Fruit fly (Drosophila melanogaster): ENCODE measurements around the gene Sf3a1.

Gene Sf3a1

DNA sequence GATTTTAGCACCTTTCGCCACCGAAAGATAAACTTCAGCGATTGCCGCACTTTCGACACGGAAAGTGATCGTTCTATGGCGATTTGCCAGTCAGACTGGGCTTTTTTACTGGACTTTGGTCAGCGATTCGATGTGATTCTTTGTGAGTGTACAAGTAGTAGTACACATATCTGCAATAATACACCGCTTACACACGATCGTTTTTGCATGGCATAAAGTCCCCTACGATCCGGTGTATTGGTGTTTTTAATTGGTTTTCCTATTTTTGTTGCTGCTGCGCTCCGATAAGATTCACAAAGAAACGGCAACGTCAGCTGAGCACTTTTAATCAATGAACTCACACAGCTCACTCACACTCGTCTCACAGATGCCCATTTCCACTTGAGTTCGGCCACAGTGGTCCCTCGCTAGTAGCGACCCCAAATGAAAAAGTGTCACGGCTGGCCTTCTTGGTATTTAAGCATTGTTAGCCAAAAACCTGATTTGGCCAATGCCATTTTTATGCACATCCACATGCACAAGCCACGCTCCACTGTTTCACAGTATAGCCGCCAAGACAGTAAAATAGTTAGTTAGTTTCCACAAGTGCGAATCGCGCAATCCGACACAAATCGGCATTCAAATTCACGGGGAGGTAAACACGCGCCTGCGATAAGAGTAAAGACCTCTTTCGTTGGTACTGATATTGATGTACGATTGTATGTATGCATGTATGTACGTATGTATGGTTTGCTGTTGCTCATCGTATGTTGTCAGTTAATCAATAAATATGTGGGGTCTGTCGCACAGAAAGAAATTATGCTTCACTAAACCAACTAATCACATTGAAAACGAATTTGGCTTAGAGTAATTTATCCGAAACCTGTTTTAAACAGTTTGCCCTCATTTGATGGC lies 15.7 kb downstream of the Sf3a1 start (continued):
- TF ChIP-seq CG2129 (GFP tag; IDR thresholded peaks at IDR 0.05; ENCODE audit: partially characterized antibody) (no peak), CG8944 (GFP tag; optimal IDR thresholded peaks at IDR 0.05) (peak; percentile 81), pb (GFP tag; optimal IDR thresholded peaks at IDR 0.05) (peak; percentile 90), CHES-1-like (GFP tag; optimal IDR thresholded peaks at IDR 0.05) (peak; percentile 97), Opbp (GFP tag; IDR thresholded peaks at IDR 0.05; ENCODE audit: partially characterized antibody) (no peak), Pdp1 (GFP tag; optimal IDR thresholded peaks at IDR 0.05) (peak; percentile 94 to 96), CG30431 (GFP tag; optimal IDR thresholded peaks at IDR 0.05) (peak; percentile 86), Nf-YC (tag; optimal IDR thresholded peaks at IDR 0.05) (peak; percentile 70), Drgx (GFP tag; IDR thresholded peaks at IDR 0.05) (peak; percentile 97), fd102C (GFP tag; optimal IDR thresholded peaks at IDR 0.05) (peak; percentile 8), CG4424 (GFP tag; optimal IDR thresholded peaks at IDR 0.05) (peak; percentile 82), CG7745 (tag; optimal IDR thresholded peaks at IDR 0.05) (no peak), CG15011 (GFP tag; optimal IDR thresholded peaks at IDR 0.05) (peak; percentile 87), danr (GFP tag; IDR thresholded peaks at IDR 0.05) (peak; percentile 88), jigr1 (GFP tag; IDR thresholded peaks at IDR 0.05) (peak; percentile 81; the same call in 1 of the 3 replicates), CG3407 (GFP tag; optimal IDR thresholded peaks at IDR 0.05) (peak; percentile 41), CG2199 (GFP tag; IDR thresholded peaks at IDR 0.05) (peak; percentile 93), CG14710 (tag; optimal IDR thresholded peaks at IDR 0.05) (peak; percentile 11), CG15514 (GFP tag; optimal IDR thresholded peaks at IDR 0.05) (peak; percentile 92), CG9727 (GFP tag; optimal IDR thresholded peaks at IDR 0.05) (peak; percentile 86), CG13424 (tag; optimal IDR thresholded peaks at IDR 0.05) (peak; percentile 91), Bdp1 (GFP tag; optimal IDR thresholded peaks at IDR 0.05) (peak; percentile 84), CG4282 (GFP tag; optimal IDR thresholded peaks at IDR 0.05) (peak; percentile 90), Hand (GFP tag; optimal IDR thresholded peaks at IDR 0.05) (peak; percentile 95), CG10209 (GFP tag; optimal IDR thresholded peaks at IDR 0.05) (peak; percentile 93), CG14965 (GFP tag; optimal IDR thresholded peaks at IDR 0.05; ENCODE audit: borderline replicate concordance) (peak; percentile 54), CG18476 (GFP tag; optimal IDR thresholded peaks at IDR 0.05) (peak; percentile 82), Hr3 (GFP tag; optimal IDR thresholded peaks at IDR 0.05) (peak; percentile 87), zen2 (GFP tag; IDR thresholded peaks at IDR 0.05; ENCODE audit: partially characterized antibody) (no peak), CG3065 (GFP tag; optimal IDR thresholded peaks at IDR 0.05) (peak; percentile 41), fd96Cb (tag; optimal IDR thresholded peaks at IDR 0.05) (peak; percentile 65), Aef1 (GFP tag; IDR thresholded peaks at IDR 0.05) (peak; percentile 97), CG10462 (GFP tag; optimal IDR thresholded peaks at IDR 0.05) (peak; percentile 69), Antp (GFP tag; optimal IDR thresholded peaks at IDR 0.05) (peak; percentile 98), dmrt99B (tag; optimal IDR thresholded peaks at IDR 0.05) (peak; percentile 90), Asciz (GFP tag; optimal IDR thresholded peaks at IDR 0.05) (peak; percentile 25), gce (GFP tag; IDR thresholded peaks at IDR 0.05) (peak; percentile 84), CG17802 (tag; optimal IDR thresholded peaks at IDR 0.05) (peak; percentile 54), CTCF (GFP tag; optimal IDR thresholded peaks at IDR 0.05) (peak; percentile 26), gro (GFP tag; optimal IDR thresholded peaks at IDR 0.05) (peak; percentile 96), amos (GFP tag; IDR thresholded peaks at IDR 0.05; ENCODE audit: partially characterized antibody) (peak; percentile 12; the same call in 1 of the 2 replicates), CG4404 (GFP tag; IDR thresholded peaks at IDR 0.05) (peak; percentile 95), pita (GFP tag; optimal IDR thresholded peaks at IDR 0.05) (no peak), da (GFP tag; optimal IDR thresholded peaks at IDR 0.05) (peak; percentile 85), CG6654 (GFP tag; optimal IDR thresholded peaks at IDR 0.05) (peak; percentile 52), CG15696 (tag; optimal IDR thresholded peaks at IDR 0.05) (peak; percentile 43), Trl (optimal IDR thresholded peaks at IDR 0.05) (no peak), Trl (GFP tag; optimal IDR thresholded peaks at IDR 0.05) (peak; percentile 93), Lim3 (GFP tag; IDR thresholded peaks at IDR 0.05) (peak; percentile 90)
